Worm (Caenorhabditis elegans) whole organism, mixed stage, embryonic: ENCODE results near the gene nduf-11.

Source experiments
- drap-1 ChIP-seq: fragments of 200-800 bp; sonication (Bioruptor generic); optimal IDR thresholded peaks from 3 replicates; lab custom pipeline; 2018; ENCODE audit warnings: mild to moderate bottlenecking, missing genetic modification characterization, missing compliant biosample characterization
- nhr-237 ChIP-seq: fragments of 150-350 bp; optimal IDR thresholded peaks from 2 replicates; lab custom pipeline; 2014; ENCODE audit warnings: missing biosample characterization, missing genetic modification characterization
- zip-8 ChIP-seq: fragments of 150-350 bp; optimal IDR thresholded peaks from 2 replicates; lab custom pipeline; 2014; ENCODE audit warnings: missing biosample characterization, missing genetic modification characterization

Gene nduf-11

DNA sequence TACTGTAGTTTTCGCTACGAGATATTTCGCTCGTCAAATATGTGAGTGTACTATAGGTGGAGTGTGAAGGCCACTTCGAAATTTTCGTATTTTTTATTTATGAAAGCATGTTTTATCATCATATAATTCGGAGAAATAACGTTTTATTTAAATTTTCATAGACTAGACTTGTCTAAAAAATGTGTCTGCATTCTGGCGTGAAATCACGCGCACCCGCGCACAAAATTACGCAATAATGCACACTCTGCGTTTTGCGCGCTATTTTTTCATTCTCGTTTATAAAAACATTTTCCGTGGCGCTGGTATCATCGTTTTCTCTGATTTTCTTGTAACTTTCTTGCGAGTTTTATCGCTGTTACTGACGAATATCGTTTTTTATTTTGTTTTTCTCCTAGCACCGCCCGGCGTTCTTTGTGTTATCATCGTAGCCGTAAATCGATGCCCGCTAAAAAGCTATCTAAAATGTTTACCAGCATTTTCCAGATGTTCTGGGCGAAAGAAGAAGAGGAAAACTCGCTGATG, 48.1 kb downstream of the nduf-11 start, which contains the start of gene saps-1:
TSS of gene saps-1 (plus strand) at position 472 of the 522 bp plus-strand sequence.
- TF ChIP-seq nhr-237 (tag; lab: Kevin White, UChicago) (peak; percentile 21), drap-1 (GFP tag; lab: Kevin White, UChicago) (no peak), zip-8 (tag; lab: Kevin White, UChicago) (peak; percentile 80)
- TF ChIP-seq, all 35 proteins: peak for 2
